Worm (Caenorhabditis elegans) whole organism, early embryonic: Measurements from ENCODE around the gene ddl-2.

Experiments
- B0310.2 ChIP-seq: sonication (generic microtip); optimal IDR thresholded peaks from 2 replicates; lab custom pipeline; 2016; ENCODE audit warnings: mild to moderate bottlenecking, missing genetic modification characterization, missing compliant biosample characterization
- F13C5.2 ChIP-seq: sonication (generic microtip); optimal IDR thresholded peaks from 2 replicates; lab custom pipeline; 2017; ENCODE audit warnings: mild to moderate bottlenecking, missing genetic modification characterization, inconsistent platforms, missing compliant biosample characterization
- aly-1 ChIP-seq: sonication (generic microtip); optimal IDR thresholded peaks from 2 replicates; lab custom pipeline; 2016; ENCODE audit warnings: missing genetic modification characterization, missing compliant biosample characterization
- ama-1 ChIP-seq: fragments of 150-350 bp; optimal IDR thresholded peaks from 2 replicates; lab custom pipeline; 2014
- ceh-13 ChIP-seq: fragments of 200-800 bp; sonication (Bioruptor generic); optimal IDR thresholded peaks from 2 replicates; lab custom pipeline; 2018; ENCODE audit warnings: mild to moderate bottlenecking, missing genetic modification characterization, missing compliant biosample characterization
- ceh-36 ChIP-seq: sonication (generic microtip); optimal IDR thresholded peaks from 2 replicates; lab custom pipeline; 2016; ENCODE audit warnings: missing genetic modification characterization, inconsistent platforms, missing compliant biosample characterization
- ets-7 ChIP-seq: sonication (generic microtip); optimal IDR thresholded peaks from 2 replicates; lab custom pipeline; 2016; ENCODE audit warnings: missing genotype, missing genetic modification characterization, missing compliant biosample characterization
- flt-1 ChIP-seq: fragments of 200-800 bp; sonication (Bioruptor generic); IDR thresholded peaks from 2 replicates; pipeline ENCODE4 v1.3.6; 2022; ENCODE audit warnings: missing genetic modification characterization, missing compliant biosample characterization
- hmbx-1 ChIP-seq: sonication (generic microtip); optimal IDR thresholded peaks from 2 replicates; lab custom pipeline; 2016; ENCODE audit warnings: mild to moderate bottlenecking, missing genetic modification characterization, missing compliant biosample characterization
- hmg-4 ChIP-seq: fragments of 200-800 bp; sonication (Bioruptor generic); optimal IDR thresholded peaks from 2 replicates; lab custom pipeline; 2018; ENCODE audit warnings: mild to moderate bottlenecking, missing genetic modification characterization, missing compliant biosample characterization
- hnd-1 ChIP-seq: sonication (generic microtip); optimal IDR thresholded peaks from 2 replicates; lab custom pipeline; 2016; ENCODE audit warnings: missing genetic modification characterization, missing compliant biosample characterization
- pes-1 ChIP-seq: fragments of 200-800 bp; sonication (Bioruptor generic); IDR thresholded peaks from 2 replicates; pipeline ENCODE4 v1.3.6; 2022; ENCODE audit warnings: missing genetic modification reagents, missing genetic modification characterization, missing compliant biosample characterization
- scrt-1 ChIP-seq: fragments of 200-800 bp; sonication (Bioruptor generic); IDR thresholded peaks from 2 replicates; pipeline ENCODE4 v1.3.6; 2022; ENCODE audit warnings: missing genetic modification characterization, missing compliant biosample characterization
- sea-1 ChIP-seq: fragments of 200-800 bp; sonication (Bioruptor generic); conservative IDR thresholded peaks from 2 replicates; pipeline ENCODE4 v1.3.6; 2022; ENCODE audit warnings: missing genetic modification characterization, missing compliant biosample characterization
- tbx-11 ChIP-seq: fragments of 200-800 bp; sonication (Bioruptor generic); IDR thresholded peaks from 2 replicates; pipeline ENCODE4 v1.3.6; 2022; ENCODE audit warnings: missing genetic modification characterization, missing compliant biosample characterization
- tbx-37 ChIP-seq: fragments of 200-800 bp; sonication (Bioruptor generic); conservative IDR thresholded peaks from 2 replicates; pipeline ENCODE4 v1.3.6; 2022; ENCODE audit warnings: missing genetic modification reagents, missing genetic modification characterization, missing compliant biosample characterization
- tra-4 ChIP-seq: sonication (generic microtip); optimal IDR thresholded peaks from 2 replicates; lab custom pipeline; 2017; ENCODE audit warnings: missing genetic modification characterization, missing compliant biosample characterization

ddl-2 gene

ce11 chrII:13503653-13504052, 43.8 kb downstream of the ddl-2 start, which contains the start of gene F54F11.1:
TSS of gene F54F11.1 (plus strand) at chrII:13503953.
- TF ChIP-seq aly-1 (no peak), sea-1 (GFP tag; lab: Robert Waterston, UW) (no peak), tra-4 (tag; lab: Kevin White, UChicago) (no peak), ets-7 (tag; lab: Kevin White, UChicago) (no peak), ceh-36 (tag; lab: Kevin White, UChicago) (no peak), ama-1 (lab: Kevin White, UChicago) (no peak), tbx-11 (no peak), pes-1 (GFP tag; lab: Robert Waterston, UW) (no peak), ceh-13 (no peak), hnd-1 (tag; lab: Kevin White, UChicago) (no peak), scrt-1 (GFP tag; lab: Robert Waterston, UW) (no peak)

- TF ChIP-seq tra-4 (tag; lab: Kevin White, UChicago) (no peak), tbx-37 (no peak), F13C5.2 (tag; lab: Kevin White, UChicago) (no peak), hnd-1 (tag; lab: Kevin White, UChicago) (no peak), sea-1 (GFP tag; lab: Robert Waterston, UW) (no peak), aly-1 (no peak), ets-7 (tag; lab: Kevin White, UChicago) (no peak), ceh-36 (tag; lab: Kevin White, UChicago) (no peak), scrt-1 (GFP tag; lab: Robert Waterston, UW) (no peak), ama-1 (lab: Kevin White, UChicago) (no peak), ceh-13 (no peak), flt-1 (GFP tag; lab: Robert Waterston, UW) (no peak), B0310.2 (tag; lab: Kevin White, UChicago) (no peak), tbx-11 (no peak), pes-1 (GFP tag; lab: Robert Waterston, UW) (no peak), hmg-4 (GFP tag; lab: Kevin White, UChicago) (no peak), hmbx-1 (no peak)
Measured at ce11 chrII:13501575-13501974, 45.9 kb downstream of the ddl-2 start, which contains the start of gene F45H10.5. TSS of gene F45H10.5 (plus strand) at chrII:13501875.

ce11 chrII:13500582-13500981, 46.9 kb downstream of the ddl-2 start:
- no peak for TF ChIP-seq hmg-4 (GFP tag; lab: Kevin White, UChicago)
- TF ChIP-seq scrt-1 (GFP tag; lab: Robert Waterston, UW): no peak
- TF ChIP-seq ceh-36 (tag; lab: Kevin White, UChicago): no peak
- TF ChIP-seq tbx-37: no peak
- TF ChIP-seq F13C5.2 (tag; lab: Kevin White, UChicago): no peak
- TF ChIP-seq tbx-11: no peak
- TF ChIP-seq hnd-1 (tag; lab: Kevin White, UChicago): no peak

ce11 chrII:13495718-13496117, 51.7 kb downstream of the ddl-2 start, which contains the start of gene drr-1:
TSS of gene drr-1 (minus strand) at chrII:13495900.
- TF ChIP-seq flt-1 (GFP tag; lab: Robert Waterston, UW): no peak
- TF ChIP-seq sea-1 (GFP tag; lab: Robert Waterston, UW): no peak
- TF ChIP-seq aly-1: no peak
- no peak for TF ChIP-seq hmg-4 (GFP tag; lab: Kevin White, UChicago)
- TF ChIP-seq B0310.2 (tag; lab: Kevin White, UChicago): no peak
- no peak for TF ChIP-seq ceh-36 (tag; lab: Kevin White, UChicago)
- no peak for TF ChIP-seq ceh-13
- TF ChIP-seq ets-7 (tag; lab: Kevin White, UChicago): no peak
- no peak for TF ChIP-seq tbx-11
- no peak for TF ChIP-seq tbx-37

- TF ChIP-seq ama-1 (lab: Kevin White, UChicago) (no peak), F13C5.2 (tag; lab: Kevin White, UChicago) (no peak), flt-1 (GFP tag; lab: Robert Waterston, UW) (no peak), hmg-4 (GFP tag; lab: Kevin White, UChicago) (no peak), aly-1 (no peak), tbx-11 (no peak), ets-7 (tag; lab: Kevin White, UChicago) (no peak), pes-1 (GFP tag; lab: Robert Waterston, UW) (no peak)
Measured at ce11 chrII:13494762-13495161, 52.7 kb downstream of the ddl-2 start.

- TF ChIP-seq scrt-1 (GFP tag; lab: Robert Waterston, UW) (0 out of 2 replicates have a peak, but pooled peaks have one; percentile 21), aly-1 (no peak), hmg-4 (GFP tag; lab: Kevin White, UChicago) (no peak)
Measured at ce11 chrII:13494175-13494650, 53.2 kb downstream of the ddl-2 start, which contains the start of gene ndua-7. TSS of gene ndua-7 (minus strand) at chrII:13494600.

ce11 chrII:13492948-13493347, 54.5 kb downstream of the ddl-2 start, which contains the start of gene F45H10.2:
TSS of gene F45H10.2 (minus strand) at chrII:13493048.
- TF ChIP-seq hnd-1 (tag; lab: Kevin White, UChicago) (no peak), B0310.2 (tag; lab: Kevin White, UChicago) (no peak), tbx-11 (no peak), hmbx-1 (no peak), ets-7 (tag; lab: Kevin White, UChicago) (no peak), aly-1 (no peak), F13C5.2 (tag; lab: Kevin White, UChicago) (no peak), sea-1 (GFP tag; lab: Robert Waterston, UW) (no peak), ceh-36 (tag; lab: Kevin White, UChicago) (no peak), pes-1 (GFP tag; lab: Robert Waterston, UW) (no peak), ceh-13 (no peak), tra-4 (tag; lab: Kevin White, UChicago) (no peak), hmg-4 (GFP tag; lab: Kevin White, UChicago) (no peak), flt-1 (GFP tag; lab: Robert Waterston, UW) (no peak), scrt-1 (GFP tag; lab: Robert Waterston, UW) (no peak), tbx-37 (no peak), ama-1 (lab: Kevin White, UChicago) (no peak)
